Worm (Caenorhabditis elegans) whole organism, early embryonic: ENCODE measurements around the gene mes-2.

Experiments
- F13C5.2 ChIP-seq: sonication (generic microtip); optimal IDR thresholded peaks from 2 replicates; lab custom pipeline; 2017; ENCODE audit warnings: mild to moderate bottlenecking, missing genetic modification characterization, inconsistent platforms, missing compliant biosample characterization
- aly-1 ChIP-seq: sonication (generic microtip); optimal IDR thresholded peaks from 2 replicates; lab custom pipeline; 2016; ENCODE audit warnings: missing genetic modification characterization, missing compliant biosample characterization
- ama-1 ChIP-seq: fragments of 150-350 bp; optimal IDR thresholded peaks from 2 replicates; lab custom pipeline; 2014
- flt-1 ChIP-seq: fragments of 200-800 bp; sonication (Bioruptor generic); IDR thresholded peaks from 2 replicates; pipeline ENCODE4 v1.3.6; 2022; ENCODE audit warnings: missing genetic modification characterization, missing compliant biosample characterization
- scrt-1 ChIP-seq: fragments of 200-800 bp; sonication (Bioruptor generic); IDR thresholded peaks from 2 replicates; pipeline ENCODE4 v1.3.6; 2022; ENCODE audit warnings: missing genetic modification characterization, missing compliant biosample characterization
- tbx-37 ChIP-seq: fragments of 200-800 bp; sonication (Bioruptor generic); conservative IDR thresholded peaks from 2 replicates; pipeline ENCODE4 v1.3.6; 2022; ENCODE audit warnings: missing genetic modification reagents, missing genetic modification characterization, missing compliant biosample characterization
- tra-4 ChIP-seq: sonication (generic microtip); optimal IDR thresholded peaks from 2 replicates; lab custom pipeline; 2017; ENCODE audit warnings: missing genetic modification characterization, missing compliant biosample characterization

ce11 chrII:14413709-14414108 lies 29.9 kb downstream of the mes-2 start:
- TF ChIP-seq flt-1 (no peak), aly-1 (no peak), tbx-37 (GFP tag; lab: Robert Waterston, UW) (no peak), F13C5.2 (tag; lab: Kevin White, UChicago) (no peak), ama-1 (lab: Kevin White, UChicago) (no peak), scrt-1 (no peak), tra-4 (tag; lab: Kevin White, UChicago) (no peak)
